Fruit fly (Drosophila melanogaster) S2 (cell line): Measurements from ENCODE around the gene CG14434.

Experiments
- CG8478 ChIP-seq: fragments of >200 bp; optimal IDR thresholded peaks from 2 replicates; lab custom pipeline; 2018
- CTCF ChIP-seq, 2 experiments: fragments of >200 bp; optimal IDR thresholded peaks; 2 replicates each; lab custom pipeline; 2018

DNA sequence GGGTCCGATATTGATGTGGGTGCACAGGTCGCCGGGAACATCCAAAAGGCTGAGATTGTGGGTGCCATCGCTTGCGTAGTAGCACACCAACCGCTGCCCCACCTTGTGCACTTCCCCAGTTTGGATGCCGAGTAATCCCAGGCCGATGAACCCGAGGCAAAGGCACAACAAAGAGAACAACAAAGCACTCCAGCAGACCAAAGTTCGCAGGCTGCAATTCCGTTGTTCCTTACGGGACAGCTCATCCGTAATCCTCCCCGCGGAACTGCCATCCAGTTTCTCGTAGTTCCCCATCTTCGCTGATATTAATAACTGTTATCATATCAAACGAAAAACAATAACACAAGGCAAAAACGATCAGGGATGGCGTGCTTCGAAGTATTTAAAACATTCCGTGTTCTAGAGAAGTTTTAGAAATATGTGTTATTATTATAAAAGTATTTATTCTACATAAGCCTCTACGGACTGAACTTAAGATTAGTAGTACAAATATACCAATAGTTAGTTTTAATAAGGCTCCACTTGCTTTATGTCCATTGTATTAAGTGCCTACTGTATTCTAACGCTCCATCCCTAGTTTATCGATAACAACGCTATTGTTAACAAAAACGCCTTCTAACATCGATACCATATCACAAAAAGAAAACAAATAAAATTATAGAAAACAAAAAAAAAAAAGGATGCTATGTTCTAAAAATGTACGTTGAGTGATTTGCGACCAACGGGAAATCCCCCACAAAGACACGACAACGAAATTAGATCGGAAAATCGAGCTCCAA lies 17.6 kb downstream of the CG14434 start, which contains the start of the genes Cht11 and CG4558:
- no peak for TF ChIP-seq CG8478 (lab: Kevin White, UChicago)
- no peak for TF ChIP-seq CTCF (optimal IDR thresholded peaks at IDR 0.05; lab: Kevin White, UChicago)
